Fruit fly (Drosophila melanogaster) whole organism, pupa: ENCODE measurements around the gene CG34133.
"Not testable (repeated sequence)": the region's sequence is repeated elsewhere in the genome, so short reads cannot be mapped to it uniquely, and the experiment has no call there.

Source experiments
- CG12605 ChIP-seq: fragments of 200-800 bp; sonication (Bioruptor generic); IDR thresholded peaks from 2 replicates; pipeline ENCODE4 v1.3.6; 2022; ENCODE audit warnings: missing biosample characterization, missing genetic modification characterization
- CG13204 ChIP-seq: fragments of 200-800 bp; sonication (Bioruptor generic); optimal IDR thresholded peaks from 2 replicates; lab custom pipeline; 2018; ENCODE audit warnings: missing biosample characterization, mild to moderate bottlenecking, missing genetic modification characterization, moderate library complexity
- CG14655 ChIP-seq: fragments of 200-800 bp; sonication (Bioruptor generic); optimal IDR thresholded peaks from 3 replicates; lab custom pipeline; 2017; ENCODE audit warnings: mild to moderate bottlenecking, missing biosample characterization, missing genetic modification reagents, missing genetic modification characterization
- CG17806 ChIP-seq: fragments of 200-800 bp; sonication (Bioruptor generic); optimal IDR thresholded peaks from 2 replicates; lab custom pipeline; 2018; ENCODE audit warnings: missing biosample characterization, mild to moderate bottlenecking, missing genetic modification characterization, moderate library complexity
- CG4496 ChIP-seq: fragments of 200-800 bp; sonication (Bioruptor generic); IDR thresholded peaks from 3 replicates; pipeline ENCODE4 v1.3.6; 2022; ENCODE audit warnings: missing biosample characterization, missing genetic modification characterization
- CG8159 ChIP-seq: fragments of 200-800 bp; sonication (Bioruptor generic); optimal IDR thresholded peaks from 3 replicates; lab custom pipeline; 2018; ENCODE audit warnings: missing biosample characterization, mild to moderate bottlenecking, missing genetic modification characterization, moderate library complexity
- CG8301 ChIP-seq: fragments of 200-800 bp; sonication (Bioruptor generic); optimal IDR thresholded peaks from 2 replicates; lab custom pipeline; 2018; ENCODE audit warnings: missing biosample characterization, mild to moderate bottlenecking, missing genetic modification characterization
- CG9948 ChIP-seq: fragments of 200-800 bp; sonication (Bioruptor generic); optimal IDR thresholded peaks from 2 replicates; lab custom pipeline; 2018; ENCODE audit warnings: missing biosample characterization, mild to moderate bottlenecking, missing genetic modification characterization, moderate library complexity
- D1 ChIP-seq: fragments of 200-800 bp; sonication (Bioruptor generic); optimal IDR thresholded peaks from 2 replicates; lab custom pipeline; 2018; ENCODE audit warnings: missing biosample characterization, mild to moderate bottlenecking, missing genetic modification characterization, moderate library complexity
- EcR ChIP-seq: fragments of 200-800 bp; sonication (Bioruptor generic); optimal IDR thresholded peaks from 3 replicates; lab custom pipeline; 2019; ENCODE audit warnings: missing biosample characterization, missing genetic modification characterization, mild to moderate bottlenecking, moderate library complexity, missing genetic modification reagents
- Ets98B ChIP-seq: fragments of 200-800 bp; sonication (Bioruptor generic); IDR thresholded peaks from 2 replicates; pipeline ENCODE4 v1.3.6; 2022; ENCODE audit warnings: missing biosample characterization, missing genetic modification characterization
- Pif1A ChIP-seq: fragments of 200-800 bp; sonication (Bioruptor generic); optimal IDR thresholded peaks from 3 replicates; lab custom pipeline; 2016; ENCODE audit warnings: missing biosample characterization, missing genetic modification characterization
- Snoo ChIP-seq: fragments of 200-800 bp; sonication (Bioruptor generic); optimal IDR thresholded peaks from 3 replicates; lab custom pipeline; 2017; ENCODE audit warnings: missing biosample characterization, mild to moderate bottlenecking, missing genetic modification characterization, inconsistent platforms
- fd96Ca ChIP-seq: fragments of 200-800 bp; sonication (Bioruptor generic); IDR thresholded peaks from 3 replicates; pipeline ENCODE4 v1.3.6; 2022; ENCODE audit warnings: missing biosample characterization, missing genetic modification characterization
- gl ChIP-seq: fragments of 200-800 bp; sonication (Bioruptor generic); optimal IDR thresholded peaks from 2 replicates; lab custom pipeline; 2018; ENCODE audit warnings: missing biosample characterization, mild to moderate bottlenecking, missing genetic modification characterization
- rn ChIP-seq: fragments of 200-800 bp; sonication (Bioruptor generic); IDR thresholded peaks from 2 replicates; pipeline ENCODE4 v1.3.6; 2022; ENCODE audit warnings: missing biosample characterization, missing genetic modification characterization

CG34133 gene

dm6 chr3R:29905164-29905563 is 36.0 kb downstream of the CG34133 start, which contains the start of gene CG15515:
Gene CG15515 (plus strand): TSS chr3R:29905464.
- TF ChIP-seq Ets98B (GFP tag; lab: Robert Waterston, UW): no peak
- no peak for TF ChIP-seq CG17806 (tag; lab: Kevin White, UChicago)

dm6 chr3R:29907601-29908175 is 38.5 kb downstream of the CG34133 start, which contains the start of gene CG31036:
Gene CG31036 (plus strand): TSS chr3R:29908107.
- TF ChIP-seq rn (GFP tag; lab: Robert Waterston, UW): no peak
- TF ChIP-seq Pif1A (GFP tag; lab: Kevin White, UChicago): no peak
- no peak for TF ChIP-seq EcR (GFP tag; lab: Kevin White, UChicago)
- no peak for TF ChIP-seq Snoo (tag; lab: Kevin White, UChicago)
- TF ChIP-seq CG17806 (tag; lab: Kevin White, UChicago): no peak
- TF ChIP-seq D1 (tag; lab: Kevin White, UChicago): no peak
- TF ChIP-seq fd96Ca (GFP tag; lab: Robert Waterston, UW): no peak
- no peak for TF ChIP-seq CG9948 (tag; lab: Kevin White, UChicago)
- no peak for TF ChIP-seq CG8301
- TF ChIP-seq CG4496 (GFP tag; lab: Robert Waterston, UW): no peak; the same call in 2 of the 3 replicates
- no peak for TF ChIP-seq CG14655

dm6 chr3R:29914246-29914645 is 45.1 kb downstream of the CG34133 start, which contains the start of gene Capa:
Gene Capa (minus strand): TSS chr3R:29914346.
- TF ChIP-seq fd96Ca (GFP tag; lab: Robert Waterston, UW) (no peak), CG8159 (tag; lab: Kevin White, UChicago) (no peak), CG13204 (no peak), CG17806 (tag; lab: Kevin White, UChicago) (no peak), Snoo (tag; lab: Kevin White, UChicago) (no peak), CG8301 (no peak)

dm6 chr3R:29920189-29920588 is 51.0 kb downstream of the CG34133 start, which contains the start of gene trp:
Gene trp (minus strand): TSS chr3R:29920289.
- TF ChIP-seq gl (tag; lab: Kevin White, UChicago) (no peak), CG17806 (tag; lab: Kevin White, UChicago) (no peak), Snoo (tag; lab: Kevin White, UChicago) (no peak), CG12605 (no peak)

dm6 chr3R:29921916-29922315 is 52.8 kb downstream of the CG34133 start, which contains the start of gene Jon99Ciii:
Gene Jon99Ciii (plus strand): TSS chr3R:29922216.
- TF ChIP-seq CG8159 (tag; lab: Kevin White, UChicago); EcR (GFP tag; lab: Kevin White, UChicago); gl (tag; lab: Kevin White, UChicago): not testable (repeated sequence)
- TF ChIP-seq, all 21 proteins: peak for 0; not testable (repeated sequence) for 21

- TF ChIP-seq Pif1A (GFP tag; lab: Kevin White, UChicago); EcR (GFP tag; lab: Kevin White, UChicago); CG8301: not testable (repeated sequence)
Measured at dm6 chr3R:29924515-29924914, 55.4 kb downstream of the CG34133 start, which contains the start of gene Jon99Cii. Gene Jon99Cii (minus strand): TSS chr3R:29924615.
